Fruit fly (Drosophila melanogaster) whole organism, embryonic: ENCODE measurements around the gene Ctr9.

Source experiments
- CG11093 ChIP-seq: fragments of 200-800 bp; sonication (Bioruptor generic); IDR thresholded peaks from 3 replicates; pipeline ENCODE4 v1.3.6; 2022; ENCODE audit warnings: missing biosample characterization, missing genetic modification characterization
- CG11247 ChIP-seq: fragments of 200-800 bp; sonication (Bioruptor generic); IDR thresholded peaks from 2 replicates; pipeline ENCODE4 v1.3.6; 2022; ENCODE audit warnings: missing biosample characterization, missing genetic modification characterization
- CG11398 ChIP-seq: fragments of 200-800 bp; sonication (Bioruptor generic); optimal IDR thresholded peaks from 2 replicates; lab custom pipeline; 2016; ENCODE audit warnings: missing biosample characterization, missing genetic modification characterization
- CG11456 ChIP-seq: fragments of 200-800 bp; sonication (Bioruptor generic); IDR thresholded peaks from 3 replicates; pipeline ENCODE4 v1.3.6; 2022; ENCODE audit warnings: missing biosample characterization, missing genetic modification characterization
- CG12659 ChIP-seq: fragments of 200-800 bp; sonication (Bioruptor generic); optimal IDR thresholded peaks from 3 replicates; lab custom pipeline; 2017; ENCODE audit warnings: mild to moderate bottlenecking, missing biosample characterization, missing genetic modification reagents, missing genetic modification characterization
- CG13894 ChIP-seq: fragments of 200-800 bp; sonication (Bioruptor generic); optimal IDR thresholded peaks from 3 replicates; lab custom pipeline; 2018; ENCODE audit warnings: missing biosample characterization, mild to moderate bottlenecking, missing genetic modification characterization, moderate library complexity
- CG14667 ChIP-seq: fragments of 200-800 bp; sonication (Bioruptor generic); IDR thresholded peaks from 2 replicates; pipeline ENCODE4 v1.3.6; 2022; ENCODE audit warnings: missing biosample characterization, missing genetic modification characterization
- CG14710 ChIP-seq: fragments of 200-800 bp; sonication (Bioruptor generic); optimal IDR thresholded peaks from 3 replicates; lab custom pipeline; 2019; ENCODE audit warnings: missing biosample characterization, mild to moderate bottlenecking, missing genetic modification characterization, moderate library complexity
- CG16863 ChIP-seq: fragments of 200-800 bp; sonication (Bioruptor generic); optimal IDR thresholded peaks from 3 replicates; lab custom pipeline; 2016; ENCODE audit warnings: missing biosample characterization, missing genetic modification characterization
- CG2116 ChIP-seq: fragments of 200-800 bp; sonication (Bioruptor generic); optimal IDR thresholded peaks from 3 replicates; lab custom pipeline; 2018; ENCODE audit warnings: missing biosample characterization, mild to moderate bottlenecking, missing genetic modification characterization
- CG30431 ChIP-seq: fragments of 200-800 bp; sonication (Bioruptor generic); optimal IDR thresholded peaks from 2 replicates; lab custom pipeline; 2017; ENCODE audit warnings: missing biosample characterization, missing genetic modification characterization
- CG4282 ChIP-seq: fragments of 200-800 bp; sonication (Bioruptor generic); optimal IDR thresholded peaks from 2 replicates; lab custom pipeline; 2016; ENCODE audit warnings: missing biosample characterization, missing genetic modification characterization
- CG4707 ChIP-seq: fragments of 200-800 bp; sonication (Bioruptor generic); optimal IDR thresholded peaks from 2 replicates; lab custom pipeline; 2018; ENCODE audit warnings: missing biosample characterization, mild to moderate bottlenecking, missing genetic modification characterization, moderate library complexity
- CG5180 ChIP-seq: fragments of 200-800 bp; sonication (Bioruptor generic); optimal IDR thresholded peaks from 3 replicates; lab custom pipeline; 2017; ENCODE audit warnings: missing biosample characterization, missing genetic modification characterization, mild to moderate bottlenecking, moderate library complexity, missing genetic modification reagents
- CG7786 ChIP-seq: fragments of 200-800 bp; sonication (Bioruptor generic); optimal IDR thresholded peaks from 2 replicates; lab custom pipeline; 2016; ENCODE audit warnings: missing biosample characterization, missing genetic modification characterization
- CG7987 ChIP-seq: fragments of 200-800 bp; sonication (Bioruptor generic); optimal IDR thresholded peaks from 2 replicates; lab custom pipeline; 2018; ENCODE audit warnings: missing biosample characterization, mild to moderate bottlenecking, missing genetic modification characterization, moderate library complexity
- CG8924 ChIP-seq: fragments of 200-800 bp; optimal IDR thresholded peaks from 3 replicates; lab custom pipeline; 2019; ENCODE audit warnings: missing biosample characterization, mild to moderate bottlenecking, missing genetic modification characterization, moderate library complexity
- CG8944 ChIP-seq: fragments of 200-800 bp; sonication (Bioruptor generic); optimal IDR thresholded peaks from 3 replicates; lab custom pipeline; 2016; ENCODE audit warnings: missing biosample characterization, missing genetic modification characterization
- CHES-1-like ChIP-seq: fragments of 200-800 bp; sonication (Bioruptor generic); optimal IDR thresholded peaks from 2 replicates; lab custom pipeline; 2016; ENCODE audit warnings: missing biosample characterization, missing genetic modification characterization
- Chrac-16 ChIP-seq: fragments of 200-800 bp; sonication (Bioruptor generic); optimal IDR thresholded peaks from 3 replicates; lab custom pipeline; 2016; ENCODE audit warnings: missing biosample characterization, missing genetic modification characterization
- Dll ChIP-seq: fragments of 200-800 bp; sonication (Bioruptor generic); IDR thresholded peaks from 4 replicates; pipeline ENCODE4 v1.3.6; 2022; ENCODE audit warnings: missing biosample characterization, missing genetic modification characterization; ENCODE audit not compliant: partially characterized antibody
- ERR ChIP-seq: fragments of 200-800 bp; sonication (Bioruptor generic); optimal IDR thresholded peaks from 2 replicates; lab custom pipeline; 2016; ENCODE audit warnings: missing biosample characterization, missing genetic modification characterization
- H2.0 ChIP-seq: fragments of 200-800 bp; sonication (Bioruptor generic); IDR thresholded peaks from 2 replicates; pipeline ENCODE4 v1.3.6; 2022; ENCODE audit warnings: missing biosample characterization, missing genetic modification characterization
- HLH54F ChIP-seq: fragments of 200-800 bp; sonication (Bioruptor generic); optimal IDR thresholded peaks from 3 replicates; lab custom pipeline; 2016; ENCODE audit warnings: missing biosample characterization, missing genetic modification characterization
- HmgD ChIP-seq: fragments of 200-800 bp; sonication (Bioruptor generic); optimal IDR thresholded peaks from 3 replicates; lab custom pipeline; 2016; ENCODE audit warnings: missing biosample characterization, missing genetic modification characterization
- Nf-YC ChIP-seq: fragments of 200-800 bp; optimal IDR thresholded peaks from 3 replicates; lab custom pipeline; 2019; ENCODE audit warnings: missing biosample characterization, mild to moderate bottlenecking, missing genetic modification characterization, moderate library complexity
- Optix ChIP-seq: fragments of 200-800 bp; sonication (Bioruptor generic); IDR thresholded peaks from 3 replicates; pipeline ENCODE4 v1.3.6; 2022; ENCODE audit warnings: missing biosample characterization, missing genetic modification characterization
- Pdp1 ChIP-seq, 2 experiments: fragments of 200-800 bp; sonication (Bioruptor generic); optimal IDR thresholded peaks; 3 replicates each; lab custom pipeline; 2016; ENCODE audit warnings: missing biosample characterization in 2 of 2, missing genetic modification characterization in 2 of 2, mild to moderate bottlenecking in 1 of 2, moderate library complexity in 1 of 2
- Side ChIP-seq: fragments of 200-800 bp; sonication (Bioruptor generic); optimal IDR thresholded peaks from 2 replicates; lab custom pipeline; 2016; ENCODE audit warnings: missing biosample characterization, missing genetic modification characterization
- Sin3A ChIP-seq: fragments of >200 bp; optimal IDR thresholded peaks from 2 replicates; lab custom pipeline; 2018
- Tbp ChIP-seq: fragments of >200 bp; optimal IDR thresholded peaks from 2 replicates; lab custom pipeline; 2018; ENCODE audit warnings: missing biosample characterization, missing genetic modification characterization
- bcd ChIP-seq: fragments of 200-800 bp; sonication (Bioruptor generic); optimal IDR thresholded peaks from 2 replicates; lab custom pipeline; 2017; ENCODE audit warnings: missing biosample characterization, mild to moderate bottlenecking, missing genetic modification characterization
- bsh ChIP-seq, 2 experiments: fragments of 200-800 bp; sonication (Bioruptor generic); optimal IDR thresholded peaks; 2 replicates each; lab custom pipeline; 2017 to 2018; ENCODE audit warnings: mild to moderate bottlenecking in 2 of 2, missing biosample characterization in 2 of 2, missing genetic modification characterization in 2 of 2, moderate library complexity in 1 of 2
- chinmo ChIP-seq: fragments of 200-800 bp; sonication (Bioruptor generic); IDR thresholded peaks from 4 replicates; pipeline ENCODE4 v1.3.6; 2022; ENCODE audit warnings: missing biosample characterization, missing genetic modification characterization; ENCODE audit not compliant: partially characterized antibody
- crp ChIP-seq, 2 experiments: fragments of 200-800 bp; sonication (Bioruptor generic); optimal IDR thresholded peaks; 2 replicates in 1 of 2; 3 replicates in 1 of 2; lab custom pipeline; 2017; ENCODE audit warnings: missing biosample characterization in 2 of 2, missing genetic modification characterization in 2 of 2, mild to moderate bottlenecking in 1 of 2, moderate library complexity in 1 of 2
- dimm ChIP-seq: fragments of 200-800 bp; sonication (Bioruptor generic); IDR thresholded peaks from 2 replicates; pipeline ENCODE4 v1.3.6; 2022; ENCODE audit warnings: missing biosample characterization, missing genetic modification characterization
- dmrt11E ChIP-seq: fragments of 200-800 bp; sonication (Bioruptor generic); optimal IDR thresholded peaks from 3 replicates; lab custom pipeline; 2018; ENCODE audit warnings: missing biosample characterization, mild to moderate bottlenecking, missing genetic modification characterization, moderate library complexity
- emc ChIP-seq: fragments of 200-800 bp; sonication (Bioruptor generic); optimal IDR thresholded peaks from 2 replicates; lab custom pipeline; 2016; ENCODE audit warnings: missing biosample characterization, missing genetic modification characterization
- exex ChIP-seq: fragments of 200-800 bp; sonication (Bioruptor generic); optimal IDR thresholded peaks from 4 replicates; lab custom pipeline; 2018; ENCODE audit warnings: missing biosample characterization, mild to moderate bottlenecking, missing genetic modification characterization, moderate library complexity
- fd3F ChIP-seq: fragments of 200-800 bp; sonication (Bioruptor generic); optimal IDR thresholded peaks from 2 replicates; lab custom pipeline; 2018; ENCODE audit warnings: missing biosample characterization, mild to moderate bottlenecking, missing genetic modification characterization, moderate library complexity
- fd64A ChIP-seq: fragments of 200-800 bp; sonication (Bioruptor generic); optimal IDR thresholded peaks from 3 replicates; lab custom pipeline; 2018; ENCODE audit warnings: missing biosample characterization, mild to moderate bottlenecking, missing genetic modification characterization
- fru ChIP-seq: fragments of >200 bp; optimal IDR thresholded peaks from 2 replicates; lab custom pipeline; 2017
- grn ChIP-seq: fragments of 200-800 bp; sonication (Bioruptor generic); optimal IDR thresholded peaks from 3 replicates; lab custom pipeline; 2017; ENCODE audit warnings: missing biosample characterization, missing genetic modification characterization
- nmo ChIP-seq: fragments of 200-800 bp; sonication (Bioruptor generic); optimal IDR thresholded peaks from 2 replicates; lab custom pipeline; 2018; ENCODE audit warnings: missing biosample characterization, mild to moderate bottlenecking, missing genetic modification characterization, moderate library complexity
- nom ChIP-seq: fragments of 200-800 bp; sonication (Bioruptor generic); optimal IDR thresholded peaks from 2 replicates; lab custom pipeline; 2017; ENCODE audit warnings: missing biosample characterization, missing genetic modification characterization, mild to moderate bottlenecking, moderate library complexity, missing genetic modification reagents
- pfk ChIP-seq: fragments of 200-800 bp; sonication (Bioruptor generic); optimal IDR thresholded peaks from 2 replicates; lab custom pipeline; 2018; ENCODE audit warnings: missing biosample characterization, mild to moderate bottlenecking, missing genetic modification characterization, moderate library complexity
- sd ChIP-seq: fragments of 200-800 bp; sonication (Bioruptor generic); optimal IDR thresholded peaks from 3 replicates; lab custom pipeline; 2018; ENCODE audit warnings: missing biosample characterization, mild to moderate bottlenecking, missing genetic modification characterization, moderate library complexity
- sens ChIP-seq: fragments of 200-800 bp; sonication (Bioruptor generic); peaks from one replicate; lab custom pipeline; 2016; ENCODE audit warnings: missing biosample characterization, missing genetic modification characterization
- sima ChIP-seq: fragments of 200-800 bp; sonication (Bioruptor generic); optimal IDR thresholded peaks from 2 replicates; lab custom pipeline; 2016; ENCODE audit warnings: missing biosample characterization, missing genetic modification characterization
- unc-4 ChIP-seq: fragments of 200-800 bp; sonication (Bioruptor generic); IDR thresholded peaks from 2 replicates; pipeline ENCODE4 v1.3.6; 2022; ENCODE audit warnings: missing biosample characterization, missing genetic modification characterization; ENCODE audit not compliant: partially characterized antibody
- wdn ChIP-seq: fragments of 200-800 bp; sonication (Bioruptor generic); IDR thresholded peaks from 2 replicates; pipeline ENCODE4 v1.3.6; 2022; ENCODE audit warnings: missing biosample characterization, missing genetic modification characterization

Gene Ctr9

DNA sequence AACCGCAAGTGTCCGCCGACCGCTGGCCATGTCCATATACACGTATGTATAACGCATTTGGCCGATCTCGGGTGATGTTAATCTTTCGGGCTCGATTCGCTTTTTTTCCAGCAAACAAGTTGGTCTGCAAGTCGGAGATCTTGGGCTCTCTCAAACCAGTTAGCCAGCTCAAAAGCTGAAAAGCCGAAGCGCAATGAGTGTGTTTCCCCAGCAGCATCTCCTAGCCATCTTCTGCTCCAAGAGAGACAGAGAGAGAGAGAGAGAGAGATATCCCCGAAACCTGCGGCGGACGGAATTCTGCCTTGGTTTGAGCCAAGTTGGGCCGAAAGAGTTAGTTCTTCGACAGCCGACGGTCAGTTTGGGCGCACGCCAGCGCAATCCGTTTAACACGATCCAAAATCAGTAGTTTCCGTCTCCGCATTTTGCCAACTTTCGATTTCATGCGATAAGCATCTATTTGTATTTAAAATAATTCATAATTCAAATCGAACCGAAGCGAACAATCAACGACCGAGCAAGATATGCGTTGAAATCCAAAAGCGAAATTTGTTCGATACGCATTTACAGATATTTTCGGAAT, 41.5 kb upstream of the Ctr9 start (continued):
- no peak for TF ChIP-seq Nf-YC (tag; lab: Kevin White, UChicago)
- TF ChIP-seq Tbp (GFP tag; lab: Kevin White, UChicago) = no peak
- TF ChIP-seq CHES-1-like (GFP tag; lab: Kevin White, UChicago) = no peak
- TF ChIP-seq HLH54F (GFP tag; lab: Kevin White, UChicago) = no peak
- no peak for TF ChIP-seq fru (lab: Kevin White, UChicago)
- TF ChIP-seq CG16863 (GFP tag; lab: Kevin White, UChicago) = no peak
- TF ChIP-seq chinmo (GFP tag; lab: Robert Waterston, UW) = peak; percentile 85; the same call in 3 of the 4 replicates
- no peak for TF ChIP-seq CG11247 (GFP tag; lab: Robert Waterston, UW)
- TF ChIP-seq Side (GFP tag; lab: Kevin White, UChicago) = no peak
- TF ChIP-seq CG7786 = no peak
- TF ChIP-seq CG4707 = no peak
- no peak for TF ChIP-seq fd64A (GFP tag; lab: Kevin White, UChicago)
- TF ChIP-seq exex = no peak
- no peak for TF ChIP-seq pfk (GFP tag; lab: Kevin White, UChicago)
- peak; percentile 10 for TF ChIP-seq sd
- no peak for TF ChIP-seq Optix (GFP tag; lab: Robert Waterston, UW)
- TF ChIP-seq CG11398 (GFP tag; lab: Kevin White, UChicago) = no peak
- no peak for TF ChIP-seq HmgD (GFP tag; lab: Kevin White, UChicago)
- TF ChIP-seq Dll (GFP tag; lab: Robert Waterston, UW) = no peak
- TF ChIP-seq nmo = no peak
- TF ChIP-seq sens (GFP tag; lab: Kevin White, UChicago) = peak; percentile 28
- no peak for TF ChIP-seq CG14667 (GFP tag; lab: Robert Waterston, UW)
- TF ChIP-seq CG12659 = no peak
- peak; percentile 26 for TF ChIP-seq nom
- TF ChIP-seq CG7987 (GFP tag; lab: Kevin White, UChicago) = no peak
- no peak for TF ChIP-seq CG30431
- no peak for TF ChIP-seq fd3F (GFP tag; lab: Kevin White, UChicago)
- no peak for TF ChIP-seq CG4282 (GFP tag; lab: Kevin White, UChicago)
- peak; percentile 90 for TF ChIP-seq CG5180 (GFP tag; lab: Kevin White, UChicago)
- TF ChIP-seq CG13894 (tag; lab: Kevin White, UChicago) = peak; percentile 31
- TF ChIP-seq grn (GFP tag; lab: Kevin White, UChicago) = peak; percentile 44
- TF ChIP-seq emc (GFP tag; lab: Kevin White, UChicago) = no peak
- no peak for TF ChIP-seq crp (GFP tag; optimal IDR thresholded peaks at IDR 0.05; lab: Kevin White, UChicago)
- no peak for TF ChIP-seq CG11093 (GFP tag; lab: Robert Waterston, UW)
- no peak for TF ChIP-seq Chrac-16
- TF ChIP-seq CG2116 (GFP tag; lab: Kevin White, UChicago) = no peak
- TF ChIP-seq CG14710 (tag; lab: Kevin White, UChicago) = no peak
- TF ChIP-seq Sin3A (lab: Kevin White, UChicago) = no peak
- no peak for TF ChIP-seq bsh (GFP tag; optimal IDR thresholded peaks at IDR 0.05; lab: Kevin White, UChicago)
- no peak for TF ChIP-seq dmrt11E (tag; lab: Kevin White, UChicago)
- TF ChIP-seq wdn (GFP tag; lab: Robert Waterston, UW) = no peak
- TF ChIP-seq sima = no peak
- no peak for TF ChIP-seq CG8924 (tag; lab: Kevin White, UChicago)
- no peak for TF ChIP-seq Pdp1 (GFP tag; optimal IDR thresholded peaks at IDR 0.05; lab: Kevin White, UChicago)
- TF ChIP-seq dimm (GFP tag; lab: Robert Waterston, UW) = no peak
- no peak for TF ChIP-seq H2.0 (GFP tag; lab: Robert Waterston, UW)
- TF ChIP-seq CG11456 (GFP tag; lab: Robert Waterston, UW) = no peak
- no peak for TF ChIP-seq CG8944
- TF ChIP-seq bcd (GFP tag; lab: Kevin White, UChicago) = no peak
- no peak for TF ChIP-seq unc-4 (GFP tag; lab: Robert Waterston, UW)
- no peak for TF ChIP-seq ERR (GFP tag; lab: Kevin White, UChicago)
